Worm (Caenorhabditis elegans) whole organism, L3 larva: ENCODE data around the gene acr-9.

Experiments used
- ceh-16 ChIP-seq: sonication (generic microtip); optimal IDR thresholded peaks from 2 replicates; lab custom pipeline; 2017; ENCODE audit warnings: missing biosample characterization, missing genetic modification characterization
- ceh-9 ChIP-seq: sonication (generic microtip); optimal IDR thresholded peaks from 2 replicates; lab custom pipeline; 2018; ENCODE audit warnings: missing biosample characterization, missing genetic modification characterization
- egl-27 ChIP-seq: sonication (generic microtip); optimal IDR thresholded peaks from 4 replicates; lab custom pipeline; 2017; ENCODE audit warnings: missing biosample characterization, missing genetic modification reagents, missing genetic modification characterization
- elt-3 ChIP-seq, 3 experiments: fragments of 150-350 bp in 1 of 3; sonication (generic microtip) in 2 of 3; optimal IDR thresholded peaks; 2 replicates in 2 of 3; 4 replicates in 1 of 3; lab custom pipeline; 2014 to 2017; ENCODE audit warnings: missing biosample characterization in 3 of 3, missing genetic modification characterization in 3 of 3
- mml-1 ChIP-seq: fragments of 150-350 bp; sonication (generic microtip); optimal IDR thresholded peaks from 3 replicates; lab custom pipeline; 2014; ENCODE audit warnings: missing biosample characterization, missing genetic modification characterization
- nfya-1 ChIP-seq: sonication (generic microtip); optimal IDR thresholded peaks from 2 replicates; lab custom pipeline; 2017; ENCODE audit warnings: missing genetic modification characterization, mild to moderate bottlenecking, missing compliant biosample characterization, antibody characterized with exemption, moderate library complexity; ENCODE audit not compliant: insufficient read depth
- nhr-12 ChIP-seq: fragments of 150-350 bp; optimal IDR thresholded peaks from 2 replicates; lab custom pipeline; 2014; ENCODE audit warnings: missing biosample characterization, missing genetic modification characterization
- nhr-23 ChIP-seq: fragments of 150-350 bp; optimal IDR thresholded peaks from 2 replicates; lab custom pipeline; 2014; ENCODE audit warnings: missing biosample characterization, missing genetic modification reagents, missing genetic modification characterization
- nhr-25 ChIP-seq: sonication (generic microtip); optimal IDR thresholded peaks from 2 replicates; lab custom pipeline; 2017; ENCODE audit warnings: missing biosample characterization, missing genetic modification characterization
- nhr-28 ChIP-seq: fragments of 150-350 bp; optimal IDR thresholded peaks from 2 replicates; lab custom pipeline; 2014; ENCODE audit warnings: missing biosample characterization, missing genetic modification characterization
- nhr-76 ChIP-seq: fragments of 150-350 bp; sonication (generic microtip); optimal IDR thresholded peaks from 5 replicates; lab custom pipeline; 2014; ENCODE audit warnings: missing biosample characterization, missing genetic modification characterization
- sea-2 ChIP-seq: fragments of 150-350 bp; sonication (generic microtip); optimal IDR thresholded peaks from 4 replicates; lab custom pipeline; 2014; ENCODE audit warnings: missing biosample characterization, missing genetic modification reagents, missing genetic modification characterization
- skn-1 ChIP-seq: fragments of 150-350 bp; optimal IDR thresholded peaks from 2 replicates; lab custom pipeline; 2014; ENCODE audit warnings: missing biosample characterization, missing genetic modification characterization

- TF ChIP-seq egl-27 (tag; lab: Kevin White, UChicago) (no peak), nhr-12 (tag; lab: Kevin White, UChicago) (no peak), skn-1 (tag; lab: Kevin White, UChicago) (no peak), ceh-9 (tag; lab: Kevin White, UChicago) (no peak), mml-1 (tag; lab: Kevin White, UChicago) (no peak), nfya-1 (tag; lab: Kevin White, UChicago) (no peak), sea-2 (no peak), elt-3 (tag; optimal IDR thresholded peaks at IDR 0.05; lab: Kevin White, UChicago) (no peak), nhr-25 (tag; lab: Kevin White, UChicago) (no peak), nhr-23 (tag; lab: Kevin White, UChicago) (no peak), nhr-28 (tag; lab: Kevin White, UChicago) (no peak), nhr-76 (tag; lab: Kevin White, UChicago) (no peak), ceh-16 (tag; lab: Kevin White, UChicago) (no peak)
Measured at ce11 chrX:13631122-13631672, 15.5 kb downstream of the acr-9 start, which contains the start of gene nlg-1.
